Fruit fly (Drosophila melanogaster): ENCODE measurements around the gene CG6026.

Gene CG6026

dm6 chr3R:18983614-18984185 lies 49.6 kb upstream of the CG6026 start, which contains the start of the genes snRNP-U1-C and gukh (continued):
- TF ChIP-seq CG9932 (GFP tag; IDR thresholded peaks at IDR 0.05), result peak; percentile 94
- peak; percentile 84 for TF ChIP-seq CG13775 (GFP tag; optimal IDR thresholded peaks at IDR 0.05)
- peak; percentile 18 for TF ChIP-seq CG6854 (GFP tag; optimal IDR thresholded peaks at IDR 0.05)
- peak; percentile 67; the same call in 1 of the 3 replicates for TF ChIP-seq CG11093 (GFP tag; IDR thresholded peaks at IDR 0.05)
- TF ChIP-seq nerfin-1 (tag; optimal IDR thresholded peaks at IDR 0.05), result peak; percentile 59
- TF ChIP-seq CG4424 (GFP tag; optimal IDR thresholded peaks at IDR 0.05), result peak; percentile 76
- TF ChIP-seq lilli (GFP tag; optimal IDR thresholded peaks at IDR 0.05), result peak; percentile 89
- peak; percentile 58 for TF ChIP-seq ssp (GFP tag; IDR thresholded peaks at IDR 0.05)
- TF ChIP-seq CG7987 (GFP tag; optimal IDR thresholded peaks at IDR 0.05), result peak; percentile 32
- peak; percentile 84 for TF ChIP-seq CG13894 (tag; optimal IDR thresholded peaks at IDR 0.05)
- peak; percentile 62 for TF ChIP-seq corto (GFP tag; optimal IDR thresholded peaks at IDR 0.05)
- TF ChIP-seq CG34376 (GFP tag; optimal IDR thresholded peaks at IDR 0.05), result peak; percentile 30
- peak; percentile 60; the same call in 1 of the 2 replicates for TF ChIP-seq CG32772 (GFP tag; IDR thresholded peaks at IDR 0.05)
- peak; percentile 92 for TF ChIP-seq CG12391 (tag; optimal IDR thresholded peaks at IDR 0.05)
- no peak; the same call in 1 of the 3 replicates for TF ChIP-seq vnd (GFP tag; IDR thresholded peaks at IDR 0.05; ENCODE audit: partially characterized antibody)
- TF ChIP-seq Dip3 (GFP tag; optimal IDR thresholded peaks at IDR 0.05), result peak; percentile 43
- peak; percentile 82 for TF ChIP-seq CG2678 (tag; optimal IDR thresholded peaks at IDR 0.05)
- 0 out of 2 replicates have a peak, but pooled peaks have one; percentile 29 for TF ChIP-seq nerfin-2 (GFP tag; IDR thresholded peaks at IDR 0.05; ENCODE audit: partially characterized antibody)
- TF ChIP-seq usp (GFP tag; optimal IDR thresholded peaks at IDR 0.05), result no peak
- TF ChIP-seq onecut (GFP tag; IDR thresholded peaks at IDR 0.05), result peak; percentile 67
- no peak for TF ChIP-seq Tbp (GFP tag; optimal IDR thresholded peaks at IDR 0.05)
- TF ChIP-seq CG4820 (GFP tag; optimal IDR thresholded peaks at IDR 0.05), result peak; percentile 39
- peak; percentile 59 for TF ChIP-seq Doc3 (GFP tag; IDR thresholded peaks at IDR 0.05; ENCODE audit: partially characterized antibody)
- peak; percentile 85 for TF ChIP-seq wdn (GFP tag; IDR thresholded peaks at IDR 0.05)
- no peak for TF ChIP-seq Dip2 (GFP tag; IDR thresholded peaks at IDR 0.05)
- no peak for TF ChIP-seq eyg (GFP tag; optimal IDR thresholded peaks at IDR 0.05)
- peak; percentile 75 for TF ChIP-seq stwl (tag; optimal IDR thresholded peaks at IDR 0.05)
- TF ChIP-seq CG18599 (GFP tag; optimal IDR thresholded peaks at IDR 0.05), result peak; percentile 85
- peak; percentile 66 for TF ChIP-seq cwo (GFP tag; optimal IDR thresholded peaks at IDR 0.05)
- TF ChIP-seq CG15696 (tag; optimal IDR thresholded peaks at IDR 0.05), result peak; percentile 76
- TF ChIP-seq unpg (GFP tag; optimal IDR thresholded peaks at IDR 0.05), result peak; percentile 87
- TF ChIP-seq CG4404 (GFP tag; IDR thresholded peaks at IDR 0.05), result peak; percentile 70
- TF ChIP-seq NfI (GFP tag; optimal IDR thresholded peaks at IDR 0.05), result peak; percentile 89
- peak in 1 of 2 experiments; percentile 83 for TF ChIP-seq bsh (GFP tag; optimal IDR thresholded peaks at IDR 0.05)
- no peak for TF ChIP-seq Atf-2 (GFP tag; optimal IDR thresholded peaks at IDR 0.05)
- peak; percentile 91 for TF ChIP-seq Xrp1 (GFP tag; IDR thresholded peaks at IDR 0.05)
- TF ChIP-seq dmrt99B (tag; optimal IDR thresholded peaks at IDR 0.05), result peak; percentile 75
- TF ChIP-seq cas (GFP tag; IDR thresholded peaks at IDR 0.05), result peak; percentile 84
- peak; percentile 48 for TF ChIP-seq Rx (GFP tag; IDR thresholded peaks at IDR 0.05)
- TF ChIP-seq tap (tag; optimal IDR thresholded peaks at IDR 0.05), result peak; percentile 80
- peak; percentile 40 to 84 for TF ChIP-seq dpn (GFP tag; optimal IDR thresholded peaks at IDR 0.05)
- TF ChIP-seq CG1603 (tag; optimal IDR thresholded peaks at IDR 0.05), result peak; percentile 90
- TF ChIP-seq CG1792 (GFP tag; optimal IDR thresholded peaks at IDR 0.05), result no peak
- peak; percentile 82 for TF ChIP-seq lmd (GFP tag; IDR thresholded peaks at IDR 0.05)
- peak; percentile 47 for TF ChIP-seq kay (GFP tag; optimal IDR thresholded peaks at IDR 0.05)
- peak; percentile 63 for TF ChIP-seq Sin3A (optimal IDR thresholded peaks at IDR 0.05)
- peak; percentile 59; the same call in 1 of the 2 replicates for TF ChIP-seq GATAe (GFP tag; conservative IDR thresholded peaks at IDR 0.05)
- peak; percentile 76 for TF ChIP-seq CG8290 (GFP tag; optimal IDR thresholded peaks at IDR 0.05)
- peak in 1 of 2 experiments; percentile 91 for TF ChIP-seq CG8290 (tag; optimal IDR thresholded peaks at IDR 0.05)
- peak; percentile 74 for TF ChIP-seq Dref (GFP tag; IDR thresholded peaks at IDR 0.05)
